Fruit fly (Drosophila melanogaster): ENCODE results near the gene Fie.

DNA sequence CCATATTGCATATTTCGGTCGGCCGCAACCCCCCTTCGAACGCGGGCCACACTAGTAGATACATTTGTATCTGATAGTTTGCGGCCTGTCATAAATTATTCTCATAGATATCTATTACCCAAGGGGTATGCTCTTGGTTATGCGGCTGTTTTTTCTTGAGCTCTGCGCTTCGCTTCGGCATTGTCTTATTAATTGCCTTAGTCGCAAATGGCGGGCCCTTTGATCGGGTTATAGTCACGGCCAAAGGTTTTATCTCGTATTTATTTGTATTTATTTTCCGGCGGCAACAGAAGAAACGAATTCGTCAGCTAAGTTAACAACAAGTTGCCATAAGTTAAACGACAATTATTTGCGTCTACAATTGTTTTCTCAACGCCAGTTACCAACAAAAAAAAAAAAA is 36.4 kb upstream of the Fie start:
- TF ChIP-seq psq (optimal IDR thresholded peaks at IDR 0.05) (no peak), h (optimal IDR thresholded peaks at IDR 0.05) (no peak), ttk (optimal IDR thresholded peaks at IDR 0.05) (no peak), Sin3A (optimal IDR thresholded peaks at IDR 0.05) (no peak), insv (optimal IDR thresholded peaks at IDR 0.05) (no peak)

Measured in Kc167 (cell line).